Fruit fly (Drosophila melanogaster) whole organism, wandering third instar larva: ENCODE results near the gene CG10222.

Experiments used
- CG32264 ChIP-seq: fragments of 200-800 bp; sonication (Bioruptor generic); optimal IDR thresholded peaks from 2 replicates; lab custom pipeline; 2016; ENCODE audit warnings: missing biosample characterization, missing genetic modification characterization
- Mio ChIP-seq: sonication (Bioruptor generic); optimal IDR thresholded peaks from 2 replicates; lab custom pipeline; 2016; ENCODE audit warnings: missing biosample characterization, missing genetic modification characterization
- Sp1 ChIP-seq: fragments of 200-800 bp; sonication (Bioruptor generic); optimal IDR thresholded peaks from 3 replicates; lab custom pipeline; 2019; ENCODE audit warnings: missing biosample characterization, mild to moderate bottlenecking, missing genetic modification characterization, moderate library complexity
- dl ChIP-seq, 2 experiments: fragments of 175-275, 200-275 bp in 1 of 2; fragments of 200-275 bp in 1 of 2; sonication (Bioruptor generic); optimal IDR thresholded peaks; lab custom pipeline; 2018; ENCODE audit warnings: mild to moderate bottlenecking in 2 of 2, missing biosample characterization in 2 of 2, missing genetic modification characterization in 2 of 2, moderate library complexity in 2 of 2; ENCODE audit not compliant: partially characterized antibody in 2 of 2, insufficient read depth in 1 of 2
- foxo ChIP-seq, 2 experiments: fragments of 200-800 bp; sonication (Bioruptor generic); optimal IDR thresholded peaks; 2 replicates in 1 of 2; 3 replicates in 1 of 2; lab custom pipeline; 2016 to 2017; ENCODE audit warnings: missing biosample characterization in 2 of 2, missing genetic modification characterization in 2 of 2
- pan ChIP-seq: fragments of >200 bp; optimal IDR thresholded peaks from 2 replicates; lab custom pipeline; 2017

- no peak for TF ChIP-seq CG32264 (GFP tag; lab: Kevin White, UChicago)
- TF ChIP-seq pan (lab: Kevin White, UChicago) = no peak
- TF ChIP-seq foxo (GFP tag; optimal IDR thresholded peaks at IDR 0.05; lab: Kevin White, UChicago) = no peak
- TF ChIP-seq Sp1 (GFP tag; lab: Kevin White, UChicago) = no peak
- no peak for TF ChIP-seq Mio (GFP tag; lab: Kevin White, UChicago)
- TF ChIP-seq dl (GFP tag; optimal IDR thresholded peaks at IDR 0.05; lab: Kevin White, UChicago; ENCODE audit: insufficient read depth in 1 of 2, partially characterized antibody in 2 of 2) = no peak
Measured at dm6 chr3L:13457133-13457532, 44.9 kb upstream of the CG10222 start, which contains the start of gene CG10116.
